Worm (Caenorhabditis elegans) whole organism, mixed stage, embryonic: ENCODE results near the gene arrd-15.

Experiments used
- lin-32 ChIP-seq: fragments of 200-800 bp; sonication (Bioruptor generic); optimal IDR thresholded peaks from 2 replicates; lab custom pipeline; 2018; ENCODE audit warnings: mild to moderate bottlenecking, missing genetic modification characterization, missing compliant biosample characterization
- nhr-237 ChIP-seq: fragments of 150-350 bp; optimal IDR thresholded peaks from 2 replicates; lab custom pipeline; 2014; ENCODE audit warnings: missing biosample characterization, missing genetic modification characterization
- nhr-28 ChIP-seq: fragments of 150-350 bp; optimal IDR thresholded peaks from 2 replicates; lab custom pipeline; 2014; ENCODE audit warnings: missing biosample characterization, missing genetic modification characterization
- pha-4 ChIP-seq: fragments of 150-350 bp; optimal IDR thresholded peaks from 2 replicates; lab custom pipeline; 2018; ENCODE audit warnings: missing biosample characterization, missing genetic modification reagents, missing genetic modification characterization
- unc-39 ChIP-seq: fragments of 150-350 bp; optimal IDR thresholded peaks from 2 replicates; lab custom pipeline; 2014; ENCODE audit warnings: missing biosample characterization, missing genetic modification characterization

ce11 chrIII:8956146-8956646, 26.4 kb downstream of the arrd-15 start, which contains the start of the genes ZK643.5 and ZK643.2:
- TF ChIP-seq nhr-28 (tag; lab: Kevin White, UChicago) (no peak), nhr-237 (no peak), lin-32 (no peak), pha-4 (tag; lab: Kevin White, UChicago) (peak; percentile 15), unc-39 (tag; lab: Kevin White, UChicago) (no peak)
